Fruit fly (Drosophila melanogaster): ENCODE data around the gene Sh3beta.
A peak's percentile ranks its signal among the peaks of the same experiment; 100 is the strongest.

Gene Sh3beta

DNA sequence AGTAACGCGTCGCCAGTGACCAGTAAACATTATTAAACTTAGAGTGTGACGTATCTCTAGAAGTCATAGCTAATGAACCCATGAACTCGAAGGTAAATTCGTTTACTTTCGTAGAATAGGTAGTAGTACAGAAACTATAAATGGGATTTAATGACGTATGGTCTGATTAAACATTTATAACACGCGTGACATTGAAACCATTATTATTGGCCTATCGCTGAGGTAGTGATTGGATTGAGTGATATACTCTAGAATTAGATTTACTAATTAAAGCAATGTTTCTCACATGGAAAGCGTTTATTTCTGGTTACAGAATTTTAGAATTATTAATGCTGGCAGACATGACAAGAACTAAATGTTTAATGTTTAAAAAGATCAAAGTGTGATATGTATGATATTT, 7.8 kb upstream of the Sh3beta start:
- TF ChIP-seq mirr (GFP tag; optimal IDR thresholded peaks at IDR 0.05) (peak; percentile 71), NfI (GFP tag; optimal IDR thresholded peaks at IDR 0.05) (no peak), Dref (GFP tag; IDR thresholded peaks at IDR 0.05) (no peak), BtbVII (GFP tag; optimal IDR thresholded peaks at IDR 0.05) (peak; percentile 44), sug (tag; optimal IDR thresholded peaks at IDR 0.05) (peak; percentile 29), exex (tag; optimal IDR thresholded peaks at IDR 0.05) (peak; percentile 83), CG34376 (GFP tag; optimal IDR thresholded peaks at IDR 0.05) (peak; percentile 36), ara (GFP tag; IDR thresholded peaks at IDR 0.05) (no peak)

DNA sequence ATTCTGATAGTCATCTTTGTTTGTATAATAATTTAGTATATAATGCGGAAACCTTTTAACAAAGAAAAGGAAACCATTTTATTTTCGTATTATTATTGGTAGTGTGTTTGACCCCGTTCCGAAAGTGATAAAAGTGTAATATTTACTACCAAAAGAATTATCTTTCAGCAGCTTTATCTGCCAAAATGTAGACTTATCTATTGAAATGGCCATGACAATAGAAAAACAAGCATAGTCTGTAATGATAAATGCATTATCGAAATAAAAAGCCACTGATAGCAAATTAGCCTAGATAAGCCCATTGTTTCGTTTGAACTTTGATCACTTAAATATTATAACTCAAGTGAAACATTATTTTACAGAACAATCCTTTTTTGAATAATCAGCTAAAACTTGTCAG, 7.1 kb upstream of the Sh3beta start:
- TF ChIP-seq otp (GFP tag; IDR thresholded peaks at IDR 0.05) (no peak), mirr (GFP tag; optimal IDR thresholded peaks at IDR 0.05) (peak; percentile 67), rib (GFP tag; IDR thresholded peaks at IDR 0.05) (no peak), p53 (GFP tag; optimal IDR thresholded peaks at IDR 0.05) (no peak), exex (tag; optimal IDR thresholded peaks at IDR 0.05) (peak; percentile 60), NC2α (GFP tag; optimal IDR thresholded peaks at IDR 0.05) (no peak), onecut (GFP tag; IDR thresholded peaks at IDR 0.05) (no peak), YL-1 (GFP tag; optimal IDR thresholded peaks at IDR 0.05) (no peak), Atf6 (GFP tag; IDR thresholded peaks at IDR 0.05) (no peak), CG15696 (tag; optimal IDR thresholded peaks at IDR 0.05) (no peak), peb (GFP tag; IDR thresholded peaks at IDR 0.05) (no peak), CG32772 (GFP tag; IDR thresholded peaks at IDR 0.05) (no peak)

DNA sequence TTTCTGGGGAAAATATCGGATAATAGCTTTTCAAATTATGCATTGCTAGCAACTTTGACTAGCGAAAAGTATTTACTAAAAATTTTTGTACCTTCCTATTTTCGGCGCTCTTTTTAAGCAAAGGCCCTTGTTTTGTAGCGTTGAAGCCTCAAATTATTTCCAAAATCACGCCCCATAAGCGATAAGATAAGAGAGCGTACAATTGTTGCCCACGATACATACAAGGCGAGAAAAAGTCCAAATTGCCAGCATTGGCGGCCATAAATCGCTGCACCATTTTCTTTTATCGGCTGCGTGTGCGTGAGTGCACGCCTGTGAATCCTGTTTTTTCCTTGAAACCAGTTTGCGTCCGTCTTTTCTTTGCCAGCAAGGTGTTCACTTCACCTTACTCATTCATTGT, 2.2 kb upstream of the Sh3beta start:
- TF ChIP-seq CG2199 (GFP tag; IDR thresholded peaks at IDR 0.05) (0 out of 3 replicates have a peak, but pooled peaks have one; percentile 22), NC2β (GFP tag; optimal IDR thresholded peaks at IDR 0.05) (no peak), insv (GFP tag; optimal IDR thresholded peaks at IDR 0.05) (peak in 1 of 2 experiments; percentile 7), cad (GFP tag; optimal IDR thresholded peaks at IDR 0.05) (peak; percentile 80), ac (GFP tag; optimal IDR thresholded peaks at IDR 0.05) (peak; percentile 28), CG3407 (GFP tag; optimal IDR thresholded peaks at IDR 0.05) (no peak), hb (GFP tag; IDR thresholded peaks at IDR 0.05; ENCODE audit: partially characterized antibody) (peak; percentile 29; the same call in 1 of the 3 replicates), BEAF-32 (GFP tag; optimal IDR thresholded peaks at IDR 0.05) (peak; percentile 30), Sry-β (GFP tag; optimal IDR thresholded peaks at IDR 0.05) (peak; percentile 86), Dip2 (GFP tag; IDR thresholded peaks at IDR 0.05) (no peak), chm (GFP tag; IDR thresholded peaks at IDR 0.05) (0 out of 2 replicates have a peak, but pooled peaks have one; percentile 26), CG10321 (GFP tag; IDR thresholded peaks at IDR 0.05) (0 out of 2 replicates have a peak, but pooled peaks have one; percentile 10), slou (GFP tag; optimal IDR thresholded peaks at IDR 0.05) (no peak), row (GFP tag; IDR thresholded peaks at IDR 0.05) (peak; percentile 42; the same call in 2 of the 3 replicates), phol (tag; optimal IDR thresholded peaks at IDR 0.05) (peak; percentile 37)

DNA sequence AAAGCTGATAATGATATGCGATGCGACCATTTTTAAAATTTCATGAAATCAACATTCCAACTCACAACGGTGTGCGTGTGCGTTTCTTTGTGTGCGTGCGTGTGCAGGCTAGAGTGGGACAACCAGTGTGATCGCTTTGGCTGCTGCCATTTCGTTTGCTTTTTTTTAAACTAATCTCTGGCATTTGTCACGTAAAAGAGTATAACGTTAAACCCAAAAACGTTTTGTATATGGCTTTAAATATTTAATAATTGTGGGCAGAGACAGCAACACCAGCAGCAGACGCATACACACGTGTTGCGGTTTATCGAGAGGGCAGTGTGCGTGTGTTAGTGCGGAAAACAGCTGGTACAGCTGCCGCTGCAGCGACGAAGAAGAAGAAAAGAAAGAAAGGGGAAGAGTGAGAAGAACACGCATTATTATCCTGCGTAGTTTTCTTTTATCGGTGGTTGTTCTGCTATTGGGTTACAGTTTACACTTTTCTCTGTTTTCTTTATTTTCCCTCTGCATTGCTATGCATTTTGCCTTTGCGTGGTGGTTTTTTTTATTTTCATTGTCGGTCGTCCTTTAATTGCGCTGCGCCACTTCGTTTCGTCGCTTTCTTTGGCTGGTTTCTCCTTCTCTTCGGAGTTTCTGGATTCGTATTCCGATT, 1.3 kb upstream of the Sh3beta start:
- TF ChIP-seq Neu2 (GFP tag; optimal IDR thresholded peaks at IDR 0.05; ENCODE audit: borderline replicate concordance) (no peak), CG12219 (GFP tag; optimal IDR thresholded peaks at IDR 0.05) (no peak), Opbp (GFP tag; IDR thresholded peaks at IDR 0.05; ENCODE audit: partially characterized antibody) (0 out of 3 replicates have a peak, but pooled peaks have one; percentile 4), CG15514 (GFP tag; optimal IDR thresholded peaks at IDR 0.05) (peak; percentile 42), Fer1 (GFP tag; optimal IDR thresholded peaks at IDR 0.05) (no peak), MBD-R2 (GFP tag; IDR thresholded peaks at IDR 0.05) (no peak), CG5180 (GFP tag; optimal IDR thresholded peaks at IDR 0.05) (no peak), CG2116 (GFP tag; optimal IDR thresholded peaks at IDR 0.05) (peak; percentile 31), GATAe (GFP tag; conservative IDR thresholded peaks at IDR 0.05) (no peak), CG15011 (GFP tag; optimal IDR thresholded peaks at IDR 0.05) (no peak), chm (GFP tag; IDR thresholded peaks at IDR 0.05) (no peak), Med (GFP tag) (peak; percentile 82), CG11247 (GFP tag; IDR thresholded peaks at IDR 0.05) (no peak), zfh1 (GFP tag; IDR thresholded peaks at IDR 0.05) (no peak), Dip2 (GFP tag; IDR thresholded peaks at IDR 0.05) (no peak), croc (GFP tag; conservative IDR thresholded peaks at IDR 0.05) (no peak)
